Fruit fly (Drosophila melanogaster) whole organism: ENCODE measurements around the gene Acp1.

ENCODE experiments used
- pan ChIP-seq: fragments of >200 bp; optimal IDR thresholded peaks from 2 replicates; lab custom pipeline; 2017
- psq ChIP-seq: fragments of >200 bp; optimal IDR thresholded peaks from 2 replicates; lab custom pipeline; 2017
- usp ChIP-seq: fragments of >200 bp; optimal IDR thresholded peaks from 2 replicates; lab custom pipeline; 2017; ENCODE audit warnings: missing biosample characterization, missing genetic modification characterization, mixed read lengths

- no peak for TF ChIP-seq usp (GFP tag; lab: Kevin White, UChicago)
- TF ChIP-seq psq (lab: Kevin White, UChicago): no peak
- TF ChIP-seq pan (lab: Kevin White, UChicago): no peak
These were observed 15.5 kb upstream of the Acp1 start for dm6 chr2L:7756835-7757234.
